Fruit fly (Drosophila melanogaster) whole organism, pupa: Measurements from ENCODE around the gene CG14294.

ENCODE experiments used
- CG10348 ChIP-seq: fragments of 200-800 bp; sonication (Bioruptor generic); IDR thresholded peaks from 2 replicates; pipeline ENCODE4 v1.3.6; 2022; ENCODE audit warnings: missing biosample characterization, missing genetic modification characterization
- CG12605 ChIP-seq: fragments of 200-800 bp; sonication (Bioruptor generic); IDR thresholded peaks from 2 replicates; pipeline ENCODE4 v1.3.6; 2022; ENCODE audit warnings: missing biosample characterization, missing genetic modification characterization
- CG13204 ChIP-seq: fragments of 200-800 bp; sonication (Bioruptor generic); optimal IDR thresholded peaks from 2 replicates; lab custom pipeline; 2018; ENCODE audit warnings: missing biosample characterization, mild to moderate bottlenecking, missing genetic modification characterization, moderate library complexity
- CG14655 ChIP-seq: fragments of 200-800 bp; sonication (Bioruptor generic); optimal IDR thresholded peaks from 3 replicates; lab custom pipeline; 2017; ENCODE audit warnings: mild to moderate bottlenecking, missing biosample characterization, missing genetic modification reagents, missing genetic modification characterization
- CG15710 ChIP-seq: fragments of 200-800 bp; sonication (Bioruptor generic); optimal IDR thresholded peaks from 2 replicates; lab custom pipeline; 2018; ENCODE audit warnings: missing biosample characterization, mild to moderate bottlenecking, missing genetic modification characterization, moderate library complexity
- CG17806 ChIP-seq: fragments of 200-800 bp; sonication (Bioruptor generic); optimal IDR thresholded peaks from 2 replicates; lab custom pipeline; 2018; ENCODE audit warnings: missing biosample characterization, mild to moderate bottlenecking, missing genetic modification characterization, moderate library complexity
- CG32121 ChIP-seq: fragments of 200-800 bp; sonication (Bioruptor generic); IDR thresholded peaks from 2 replicates; pipeline ENCODE4 v1.3.6; 2022; ENCODE audit warnings: missing biosample characterization, missing genetic modification characterization
- CG34367 ChIP-seq: fragments of 200-800 bp; sonication (Bioruptor generic); optimal IDR thresholded peaks from 2 replicates; lab custom pipeline; 2018; ENCODE audit warnings: missing biosample characterization, mild to moderate bottlenecking, missing genetic modification characterization
- CG4496 ChIP-seq: fragments of 200-800 bp; sonication (Bioruptor generic); IDR thresholded peaks from 3 replicates; pipeline ENCODE4 v1.3.6; 2022; ENCODE audit warnings: missing biosample characterization, missing genetic modification characterization
- CG8159 ChIP-seq: fragments of 200-800 bp; sonication (Bioruptor generic); optimal IDR thresholded peaks from 3 replicates; lab custom pipeline; 2018; ENCODE audit warnings: missing biosample characterization, mild to moderate bottlenecking, missing genetic modification characterization, moderate library complexity
- CG8301 ChIP-seq: fragments of 200-800 bp; sonication (Bioruptor generic); optimal IDR thresholded peaks from 2 replicates; lab custom pipeline; 2018; ENCODE audit warnings: missing biosample characterization, mild to moderate bottlenecking, missing genetic modification characterization
- CG9948 ChIP-seq: fragments of 200-800 bp; sonication (Bioruptor generic); optimal IDR thresholded peaks from 2 replicates; lab custom pipeline; 2018; ENCODE audit warnings: missing biosample characterization, mild to moderate bottlenecking, missing genetic modification characterization, moderate library complexity
- D1 ChIP-seq: fragments of 200-800 bp; sonication (Bioruptor generic); optimal IDR thresholded peaks from 2 replicates; lab custom pipeline; 2018; ENCODE audit warnings: missing biosample characterization, mild to moderate bottlenecking, missing genetic modification characterization, moderate library complexity
- EcR ChIP-seq: fragments of 200-800 bp; sonication (Bioruptor generic); optimal IDR thresholded peaks from 3 replicates; lab custom pipeline; 2019; ENCODE audit warnings: missing biosample characterization, missing genetic modification characterization, mild to moderate bottlenecking, moderate library complexity, missing genetic modification reagents
- Ets98B ChIP-seq: fragments of 200-800 bp; sonication (Bioruptor generic); IDR thresholded peaks from 2 replicates; pipeline ENCODE4 v1.3.6; 2022; ENCODE audit warnings: missing biosample characterization, missing genetic modification characterization
- Pif1A ChIP-seq: fragments of 200-800 bp; sonication (Bioruptor generic); optimal IDR thresholded peaks from 3 replicates; lab custom pipeline; 2016; ENCODE audit warnings: missing biosample characterization, missing genetic modification characterization
- Pif1B ChIP-seq: fragments of 200-800 bp; sonication (Bioruptor generic); optimal IDR thresholded peaks from 3 replicates; lab custom pipeline; 2016; ENCODE audit warnings: missing biosample characterization, missing genetic modification characterization
- Snoo ChIP-seq: fragments of 200-800 bp; sonication (Bioruptor generic); optimal IDR thresholded peaks from 3 replicates; lab custom pipeline; 2017; ENCODE audit warnings: missing biosample characterization, mild to moderate bottlenecking, missing genetic modification characterization, inconsistent platforms
- fd96Ca ChIP-seq: fragments of 200-800 bp; sonication (Bioruptor generic); IDR thresholded peaks from 3 replicates; pipeline ENCODE4 v1.3.6; 2022; ENCODE audit warnings: missing biosample characterization, missing genetic modification characterization
- gl ChIP-seq: fragments of 200-800 bp; sonication (Bioruptor generic); optimal IDR thresholded peaks from 2 replicates; lab custom pipeline; 2018; ENCODE audit warnings: missing biosample characterization, mild to moderate bottlenecking, missing genetic modification characterization
- rn ChIP-seq: fragments of 200-800 bp; sonication (Bioruptor generic); IDR thresholded peaks from 2 replicates; pipeline ENCODE4 v1.3.6; 2022; ENCODE audit warnings: missing biosample characterization, missing genetic modification characterization

The CG14294 gene

DNA sequence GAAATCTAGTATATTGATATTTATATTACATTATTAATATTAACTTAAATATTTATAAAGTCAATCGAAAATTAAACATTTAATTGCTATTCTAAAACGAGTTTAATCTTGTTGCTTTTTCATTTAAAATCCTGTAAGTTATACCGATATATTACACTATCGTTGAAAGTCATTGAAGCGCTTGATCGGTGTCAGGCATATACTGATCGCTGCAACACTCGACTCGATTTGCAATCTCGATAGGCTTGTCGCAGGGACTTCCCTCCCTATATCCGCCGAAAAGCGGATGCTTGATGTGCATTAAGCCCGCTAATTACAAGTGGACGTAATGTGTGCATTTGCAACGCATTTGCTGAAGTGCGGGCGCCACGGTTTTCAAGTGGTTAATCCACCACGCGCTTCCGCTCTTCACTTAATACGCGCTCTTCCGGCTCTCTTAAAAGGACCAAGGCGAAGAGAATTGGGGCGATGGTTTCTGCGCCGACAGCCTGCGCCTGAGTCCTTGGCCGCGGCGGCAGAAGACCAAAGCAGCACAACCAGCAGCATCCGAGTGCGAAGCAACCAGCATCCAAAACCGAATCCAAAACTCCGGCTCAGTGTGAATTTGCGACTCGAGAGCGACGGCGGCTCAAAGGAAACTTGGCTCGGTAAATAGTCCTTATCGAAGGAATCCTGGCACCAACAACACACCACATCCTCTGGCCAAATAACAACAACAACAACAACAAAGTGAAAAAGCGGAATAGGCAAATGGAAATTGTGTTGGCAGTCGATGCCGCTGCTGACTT is 27.0 kb upstream of the CG14294 start, which contains the start of gene CG42613:
TSS of gene CG42613 (plus strand) at position 279 of the 788 bp plus-strand sequence.
- no peak for TF ChIP-seq CG17806 (tag; lab: Kevin White, UChicago)
- TF ChIP-seq CG13204, result no peak
- TF ChIP-seq fd96Ca (GFP tag; lab: Robert Waterston, UW), result no peak
- peak; percentile 16; the same call in 1 of the 2 replicates for TF ChIP-seq CG12605 (GFP tag; lab: Robert Waterston, UW)
- TF ChIP-seq D1 (tag; lab: Kevin White, UChicago), result no peak
- no peak for TF ChIP-seq EcR (GFP tag; lab: Kevin White, UChicago)
- TF ChIP-seq CG34367 (tag; lab: Kevin White, UChicago), result peak; percentile 42
- no peak for TF ChIP-seq Pif1B (GFP tag; lab: Kevin White, UChicago)
- TF ChIP-seq Ets98B (GFP tag; lab: Robert Waterston, UW), result peak; percentile 44; the same call in 1 of the 2 replicates
- peak; percentile 2 for TF ChIP-seq CG8159
- TF ChIP-seq CG9948 (tag; lab: Kevin White, UChicago), result no peak
- peak; percentile 82 for TF ChIP-seq CG4496 (GFP tag; lab: Robert Waterston, UW)
- TF ChIP-seq gl, result no peak
- TF ChIP-seq Snoo (tag; lab: Kevin White, UChicago), result peak; percentile 46
- no peak for TF ChIP-seq CG8301 (tag; lab: Kevin White, UChicago)
- TF ChIP-seq CG15710, result no peak
- no peak for TF ChIP-seq CG10348 (GFP tag; lab: Robert Waterston, UW)
- TF ChIP-seq rn (GFP tag; lab: Robert Waterston, UW), result peak; percentile 28; the same call in 1 of the 2 replicates
- TF ChIP-seq CG14655 (GFP tag; lab: Kevin White, UChicago), result peak; percentile 33
- no peak for TF ChIP-seq CG32121 (GFP tag; lab: Robert Waterston, UW)
- peak; percentile 60 for TF ChIP-seq Pif1A

dm6 chr3R:18928346-18928917 is 26.4 kb upstream of the CG14294 start, which contains the start of gene Mpc1:
Gene Mpc1 (minus strand): TSS chr3R:18928659.
- no peak for TF ChIP-seq D1 (tag; lab: Kevin White, UChicago)
- TF ChIP-seq Snoo (tag; lab: Kevin White, UChicago), result no peak
- TF ChIP-seq Pif1B (GFP tag; lab: Kevin White, UChicago), result no peak
- TF ChIP-seq gl, result no peak
- no peak for TF ChIP-seq Pif1A
- no peak for TF ChIP-seq CG8159
- no peak for TF ChIP-seq CG9948 (tag; lab: Kevin White, UChicago)
- no peak for TF ChIP-seq CG4496 (GFP tag; lab: Robert Waterston, UW)
- no peak for TF ChIP-seq rn (GFP tag; lab: Robert Waterston, UW)
- TF ChIP-seq CG13204, result no peak
- no peak for TF ChIP-seq CG10348 (GFP tag; lab: Robert Waterston, UW)
- no peak for TF ChIP-seq CG12605 (GFP tag; lab: Robert Waterston, UW)
- TF ChIP-seq CG8301 (tag; lab: Kevin White, UChicago), result no peak
- peak; percentile 40 for TF ChIP-seq EcR (GFP tag; lab: Kevin White, UChicago)
- 0 out of 2 replicates have a peak, but pooled peaks have one; percentile 8 for TF ChIP-seq Ets98B (GFP tag; lab: Robert Waterston, UW)
- peak; percentile 7; the same call in 1 of the 2 replicates for TF ChIP-seq CG32121 (GFP tag; lab: Robert Waterston, UW)
- no peak for TF ChIP-seq CG17806 (tag; lab: Kevin White, UChicago)
- peak; percentile 28 for TF ChIP-seq CG14655 (GFP tag; lab: Kevin White, UChicago)

dm6 chr3R:18924636-18924977 is 22.5 kb upstream of the CG14294 start:
- TF ChIP-seq Ets98B (GFP tag; lab: Robert Waterston, UW) (no peak), CG17806 (tag; lab: Kevin White, UChicago) (no peak), CG34367 (tag; lab: Kevin White, UChicago) (no peak), CG12605 (GFP tag; lab: Robert Waterston, UW) (no peak), rn (GFP tag; lab: Robert Waterston, UW) (no peak), CG13204 (no peak), CG10348 (GFP tag; lab: Robert Waterston, UW) (no peak), CG8301 (tag; lab: Kevin White, UChicago) (no peak)

- TF ChIP-seq CG32121 (GFP tag; lab: Robert Waterston, UW) (no peak), CG10348 (GFP tag; lab: Robert Waterston, UW) (no peak), Ets98B (GFP tag; lab: Robert Waterston, UW) (peak; percentile 39), fd96Ca (GFP tag; lab: Robert Waterston, UW) (peak; percentile 59; the same call in 2 of the 3 replicates), CG4496 (GFP tag; lab: Robert Waterston, UW) (peak; percentile 43; the same call in 1 of the 3 replicates)
These were observed 22.0 kb upstream of the CG14294 start for dm6 chr3R:18923802-18924635.

DNA sequence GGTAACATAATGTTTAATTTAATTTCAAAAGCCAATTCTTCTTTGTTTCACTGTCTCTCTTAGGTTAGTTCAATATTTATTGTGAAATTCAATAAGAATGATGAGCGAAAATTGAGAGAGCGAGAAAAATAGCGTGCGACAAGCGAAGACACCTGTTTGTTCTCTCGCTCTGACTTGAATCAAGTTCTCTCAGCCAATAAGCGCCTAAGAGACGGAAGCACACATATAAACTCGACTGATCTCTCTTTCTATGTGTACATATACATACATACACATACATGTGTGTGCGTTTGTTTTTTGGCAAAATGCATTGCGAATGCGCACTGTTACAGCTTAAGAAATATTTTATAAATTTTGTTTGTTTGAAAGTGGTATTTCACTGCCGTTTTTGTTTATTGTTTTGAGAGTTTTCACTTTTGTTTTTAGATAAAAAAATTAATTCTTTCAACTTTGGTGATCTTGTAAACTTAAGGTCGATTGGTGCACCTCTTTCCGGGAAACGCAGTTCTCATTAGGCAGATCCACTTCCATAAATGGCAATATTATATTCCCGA is 21.2 kb upstream of the CG14294 start:
- peak; percentile 26 for TF ChIP-seq Pif1B (GFP tag; lab: Kevin White, UChicago)
- peak; percentile 15 for TF ChIP-seq Pif1A
- TF ChIP-seq CG9948 (tag; lab: Kevin White, UChicago), result no peak
- TF ChIP-seq D1 (tag; lab: Kevin White, UChicago), result no peak
- no peak for TF ChIP-seq CG14655 (GFP tag; lab: Kevin White, UChicago)
- TF ChIP-seq CG8159, result no peak
- TF ChIP-seq rn (GFP tag; lab: Robert Waterston, UW), result no peak
- TF ChIP-seq Ets98B (GFP tag; lab: Robert Waterston, UW), result 0 out of 2 replicates have a peak, but pooled peaks have one; percentile 31
